Worm (Caenorhabditis elegans) whole organism, early embryonic: ENCODE measurements around the gene C56A3.4.

Experiments used
- B0310.2 ChIP-seq: sonication (generic microtip); optimal IDR thresholded peaks from 2 replicates; lab custom pipeline; 2016; ENCODE audit warnings: mild to moderate bottlenecking, missing genetic modification characterization, missing compliant biosample characterization
- F13C5.2 ChIP-seq: sonication (generic microtip); optimal IDR thresholded peaks from 2 replicates; lab custom pipeline; 2017; ENCODE audit warnings: mild to moderate bottlenecking, missing genetic modification characterization, inconsistent platforms, missing compliant biosample characterization
- aly-1 ChIP-seq: sonication (generic microtip); optimal IDR thresholded peaks from 2 replicates; lab custom pipeline; 2016; ENCODE audit warnings: missing genetic modification characterization, missing compliant biosample characterization
- ama-1 ChIP-seq: fragments of 150-350 bp; optimal IDR thresholded peaks from 2 replicates; lab custom pipeline; 2014
- ceh-13 ChIP-seq: fragments of 200-800 bp; sonication (Bioruptor generic); optimal IDR thresholded peaks from 2 replicates; lab custom pipeline; 2018; ENCODE audit warnings: mild to moderate bottlenecking, missing genetic modification characterization, missing compliant biosample characterization
- ets-7 ChIP-seq: sonication (generic microtip); optimal IDR thresholded peaks from 2 replicates; lab custom pipeline; 2016; ENCODE audit warnings: missing genotype, missing genetic modification characterization, missing compliant biosample characterization
- flt-1 ChIP-seq: fragments of 200-800 bp; sonication (Bioruptor generic); IDR thresholded peaks from 2 replicates; pipeline ENCODE4 v1.3.6; 2022; ENCODE audit warnings: missing genetic modification characterization, missing compliant biosample characterization
- hmg-4 ChIP-seq: fragments of 200-800 bp; sonication (Bioruptor generic); optimal IDR thresholded peaks from 2 replicates; lab custom pipeline; 2018; ENCODE audit warnings: mild to moderate bottlenecking, missing genetic modification characterization, missing compliant biosample characterization
- hnd-1 ChIP-seq: sonication (generic microtip); optimal IDR thresholded peaks from 2 replicates; lab custom pipeline; 2016; ENCODE audit warnings: missing genetic modification characterization, missing compliant biosample characterization
- pes-1 ChIP-seq: fragments of 200-800 bp; sonication (Bioruptor generic); IDR thresholded peaks from 2 replicates; pipeline ENCODE4 v1.3.6; 2022; ENCODE audit warnings: missing genetic modification reagents, missing genetic modification characterization, missing compliant biosample characterization
- sea-1 ChIP-seq: fragments of 200-800 bp; sonication (Bioruptor generic); conservative IDR thresholded peaks from 2 replicates; pipeline ENCODE4 v1.3.6; 2022; ENCODE audit warnings: missing genetic modification characterization, missing compliant biosample characterization
- tbx-11 ChIP-seq: fragments of 200-800 bp; sonication (Bioruptor generic); IDR thresholded peaks from 2 replicates; pipeline ENCODE4 v1.3.6; 2022; ENCODE audit warnings: missing genetic modification characterization, missing compliant biosample characterization
- tbx-37 ChIP-seq: fragments of 200-800 bp; sonication (Bioruptor generic); conservative IDR thresholded peaks from 2 replicates; pipeline ENCODE4 v1.3.6; 2022; ENCODE audit warnings: missing genetic modification reagents, missing genetic modification characterization, missing compliant biosample characterization
- tra-4 ChIP-seq: sonication (generic microtip); optimal IDR thresholded peaks from 2 replicates; lab custom pipeline; 2017; ENCODE audit warnings: missing genetic modification characterization, missing compliant biosample characterization

- TF ChIP-seq ama-1 (no peak), sea-1 (no peak), flt-1 (GFP tag; lab: Robert Waterston, UW) (no peak), pes-1 (no peak), hnd-1 (tag; lab: Kevin White, UChicago) (no peak), aly-1 (no peak), F13C5.2 (tag; lab: Kevin White, UChicago) (no peak), tbx-11 (GFP tag; lab: Robert Waterston, UW) (no peak), hmg-4 (no peak), ets-7 (no peak), tra-4 (tag; lab: Kevin White, UChicago) (no peak), ceh-13 (GFP tag; lab: Kevin White, UChicago) (no peak), B0310.2 (tag; lab: Kevin White, UChicago) (no peak), tbx-37 (GFP tag; lab: Robert Waterston, UW) (no peak)
Measured at ce11 chrV:13587902-13588301, 36.3 kb upstream of the C56A3.4 start, which contains the start of gene F53F4.17.
